Fruit fly (Drosophila melanogaster) whole organism, wandering third instar larva: ENCODE data around the gene zyd.

ENCODE experiments used
- GATAd ChIP-seq: sonication (Bioruptor generic); optimal IDR thresholded peaks from 2 replicates; lab custom pipeline; 2016; ENCODE audit warnings: missing biosample characterization, missing genetic modification characterization
- h ChIP-seq: fragments of 200-800 bp; sonication (Bioruptor generic); optimal IDR thresholded peaks from 3 replicates; lab custom pipeline; 2016; ENCODE audit warnings: missing biosample characterization, mild to moderate bottlenecking, missing genetic modification characterization

DNA sequence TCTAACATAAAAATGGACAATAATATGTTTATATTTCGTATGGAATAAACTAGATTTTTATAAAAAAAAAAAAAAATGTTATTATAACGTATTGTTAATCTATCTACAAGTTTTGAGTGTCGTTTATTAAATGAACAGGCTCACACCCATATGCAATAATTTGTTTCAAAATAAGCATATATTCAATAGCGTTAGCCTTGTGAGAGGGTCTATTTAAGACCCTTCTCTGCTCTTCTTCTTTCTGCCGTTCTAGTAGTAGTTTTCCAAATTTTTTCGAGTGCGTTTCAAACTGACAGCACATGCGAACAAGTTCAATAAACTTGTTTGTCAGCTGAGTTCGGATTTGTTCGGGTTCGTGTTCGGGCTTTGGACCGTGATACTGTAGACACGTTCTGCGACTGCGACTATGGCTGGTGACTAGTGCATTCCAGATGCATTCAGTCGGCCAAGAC, 48.6 kb downstream of the zyd start:
- TF ChIP-seq h, result no peak
- no peak for TF ChIP-seq GATAd (GFP tag; lab: Kevin White, UChicago)
